Fruit fly (Drosophila melanogaster): ENCODE measurements around the gene CG17027.

DNA sequence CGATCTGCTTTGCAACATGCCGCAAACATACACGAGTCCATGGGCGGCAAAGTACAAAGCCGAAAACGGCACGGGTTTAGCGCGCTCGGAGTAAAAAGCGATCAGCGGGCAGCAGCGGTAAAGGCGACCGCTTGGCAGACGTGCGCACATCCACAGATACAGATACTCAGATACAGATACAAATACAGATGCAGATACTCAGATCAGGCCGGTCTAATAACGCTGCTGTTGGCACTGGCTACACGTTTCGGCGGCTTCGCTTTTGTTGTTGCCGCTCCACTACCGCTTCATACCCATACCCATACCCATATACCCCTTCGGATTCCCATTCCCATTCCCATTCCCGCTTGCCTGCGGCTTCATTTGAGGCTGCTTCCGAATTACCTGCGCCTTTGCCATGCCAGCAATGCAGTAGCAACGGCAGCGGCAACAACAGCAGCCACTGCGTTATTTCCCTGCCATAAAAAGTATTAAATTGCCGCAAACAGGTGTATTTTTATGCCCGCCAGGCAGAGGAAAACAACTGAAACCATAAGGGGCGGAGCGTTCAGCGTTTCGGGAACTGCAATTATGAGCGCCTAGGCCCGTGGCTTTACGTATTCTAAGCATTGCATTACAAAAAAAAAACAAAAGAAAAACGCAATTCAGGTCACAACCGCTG is 45.2 kb downstream of the CG17027 start:
- TF ChIP-seq CG8319 (GFP tag; optimal IDR thresholded peaks at IDR 0.05) (no peak), fd85E (GFP tag; optimal IDR thresholded peaks at IDR 0.05) (no peak)

Data from whole organism, prepupa.